Worm (Caenorhabditis elegans): Measurements from ENCODE around the gene npax-2.

DNA sequence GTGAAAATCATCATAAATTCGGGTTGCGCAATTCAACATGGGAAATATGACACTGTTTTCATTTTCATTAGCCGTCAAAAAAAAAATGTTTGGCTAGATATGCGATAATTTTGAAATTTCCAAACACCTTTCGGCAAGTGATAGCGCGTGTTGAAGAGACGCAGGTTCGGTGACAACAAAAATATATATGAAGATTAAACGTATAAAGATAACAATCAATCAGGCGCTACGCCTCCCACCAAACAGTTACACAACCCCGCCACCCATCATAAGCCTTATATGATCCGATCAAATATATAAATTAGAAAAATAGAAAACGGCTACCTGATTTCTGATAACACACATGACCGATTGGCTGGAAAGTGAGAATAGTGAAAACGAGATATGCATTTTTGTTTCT is 2.2 kb upstream of the npax-2 start:
- no peak for TF ChIP-seq pag-3 (tag; optimal IDR thresholded peaks at IDR 0.05; ENCODE audit: borderline replicate concordance)
- no peak for TF ChIP-seq zip-5 (tag; optimal IDR thresholded peaks at IDR 0.05)
- no peak for TF ChIP-seq fkh-10 (GFP tag; optimal IDR thresholded peaks at IDR 0.05)
- TF ChIP-seq ceh-9 (tag; optimal IDR thresholded peaks at IDR 0.05) = no peak
- no peak for TF ChIP-seq ceh-45 (GFP tag; IDR thresholded peaks at IDR 0.05)
- TF ChIP-seq fax-1 (tag; optimal IDR thresholded peaks at IDR 0.05) = no peak
- no peak for TF ChIP-seq ttx-3 (tag; optimal IDR thresholded peaks at IDR 0.05)
